Worm (Caenorhabditis elegans): ENCODE results near the gene F38H12.5.

ce11 chrV:4073455-4073854 lies 9.4 kb downstream of the F38H12.5 start, which contains the start of gene otpl-2:
- TF ChIP-seq hlh-11 (tag; optimal IDR thresholded peaks at IDR 0.05): no peak
- TF ChIP-seq daf-16 (GFP tag; optimal IDR thresholded peaks at IDR 0.05): no peak
- TF ChIP-seq daf-16 (tag; optimal IDR thresholded peaks at IDR 0.05): no peak
- no peak for TF ChIP-seq jun-1 (tag; optimal IDR thresholded peaks at IDR 0.05)
- TF ChIP-seq mdl-1 (tag; optimal IDR thresholded peaks at IDR 0.05): no peak
- TF ChIP-seq arid-1 (GFP tag; conservative IDR thresholded peaks at IDR 0.05): no peak
- TF ChIP-seq mep-1 (tag; optimal IDR thresholded peaks at IDR 0.05): no peak
- no peak for TF ChIP-seq nhr-237 (tag; optimal IDR thresholded peaks at IDR 0.05)
- TF ChIP-seq ZK546.5 (tag; optimal IDR thresholded peaks at IDR 0.05): no peak
- no peak for TF ChIP-seq nhr-11 (tag; optimal IDR thresholded peaks at IDR 0.05)
- no peak for TF ChIP-seq lsy-2 (tag; optimal IDR thresholded peaks at IDR 0.05)
- TF ChIP-seq ces-1 (GFP tag; optimal IDR thresholded peaks at IDR 0.05): no peak
- TF ChIP-seq skn-1 (tag; optimal IDR thresholded peaks at IDR 0.05): no peak
- TF ChIP-seq hlh-30 (tag; optimal IDR thresholded peaks at IDR 0.05; ENCODE audit: insufficient read depth): no peak
